Fruit fly (Drosophila melanogaster) whole organism, embryonic: ENCODE data around the gene Clk.
A peak's percentile ranks its signal among the peaks of the same experiment; 100 is the strongest.

Experiments
- Antp ChIP-seq: fragments of 200-800 bp; sonication (Bioruptor generic); optimal IDR thresholded peaks from 3 replicates; lab custom pipeline; 2016; ENCODE audit warnings: missing biosample characterization, missing genetic modification characterization
- CG10979 ChIP-seq: fragments of 200-800 bp; sonication (Bioruptor generic); optimal IDR thresholded peaks from 2 replicates; lab custom pipeline; 2018; ENCODE audit warnings: missing biosample characterization, mild to moderate bottlenecking, missing genetic modification characterization, moderate library complexity
- CG11504 ChIP-seq: fragments of 200-800 bp; sonication (Bioruptor generic); optimal IDR thresholded peaks from 3 replicates; lab custom pipeline; 2019; ENCODE audit warnings: missing biosample characterization, mild to moderate bottlenecking, missing genetic modification characterization, moderate library complexity
- CG11695 ChIP-seq: fragments of 200-800 bp; sonication (Bioruptor generic); IDR thresholded peaks from 3 replicates; pipeline ENCODE4 v1.3.6; 2022; ENCODE audit warnings: missing biosample characterization, missing genetic modification characterization
- CG12659 ChIP-seq: fragments of 200-800 bp; sonication (Bioruptor generic); optimal IDR thresholded peaks from 3 replicates; lab custom pipeline; 2017; ENCODE audit warnings: mild to moderate bottlenecking, missing biosample characterization, missing genetic modification reagents, missing genetic modification characterization
- CG13624 ChIP-seq: fragments of 200-800 bp; sonication (Bioruptor generic); optimal IDR thresholded peaks from 2 replicates; lab custom pipeline; 2016; ENCODE audit warnings: missing biosample characterization, missing genetic modification characterization
- CG13775 ChIP-seq: fragments of 200-800 bp; sonication (Bioruptor generic); optimal IDR thresholded peaks from 3 replicates; lab custom pipeline; 2017; ENCODE audit warnings: missing biosample characterization, mild to moderate bottlenecking, missing genetic modification characterization
- CG15479 ChIP-seq: fragments of 200-800 bp; sonication (Bioruptor generic); optimal IDR thresholded peaks from 3 replicates; lab custom pipeline; 2019; ENCODE audit warnings: missing biosample characterization, mild to moderate bottlenecking, missing genetic modification characterization, moderate library complexity
- CG1647 ChIP-seq: fragments of 200-800 bp; sonication (Bioruptor generic); optimal IDR thresholded peaks from 3 replicates; lab custom pipeline; 2016; ENCODE audit warnings: missing biosample characterization, missing genetic modification characterization
- CG17612 ChIP-seq: fragments of 200-800 bp; sonication (Bioruptor generic); IDR thresholded peaks from 2 replicates; pipeline ENCODE4 v1.3.6; 2022; ENCODE audit warnings: missing biosample characterization, missing genetic modification characterization
- CG1792 ChIP-seq: fragments of 200-800 bp; sonication (Bioruptor generic); optimal IDR thresholded peaks from 2 replicates; lab custom pipeline; 2016; ENCODE audit warnings: missing biosample characterization, missing genetic modification characterization
- CG2678 ChIP-seq: fragments of 200-800 bp; sonication (Bioruptor generic); optimal IDR thresholded peaks from 3 replicates; lab custom pipeline; 2019; ENCODE audit warnings: missing biosample characterization, mild to moderate bottlenecking, missing genetic modification characterization, moderate library complexity
- CG31224 ChIP-seq: fragments of 200-800 bp; sonication (Bioruptor generic); IDR thresholded peaks from 2 replicates; pipeline ENCODE4 v1.3.6; 2022; ENCODE audit warnings: missing biosample characterization, missing genetic modification characterization
- CG31388 ChIP-seq: fragments of 200-800 bp; sonication (Bioruptor generic); optimal IDR thresholded peaks from 2 replicates; lab custom pipeline; 2016; ENCODE audit warnings: missing biosample characterization, missing genetic modification characterization
- CG3726 ChIP-seq: fragments of 200-800 bp; sonication (Bioruptor generic); IDR thresholded peaks from 3 replicates; pipeline ENCODE4, ENCODE4 v1.3.6; 2022; ENCODE audit warnings: missing biosample characterization, missing genetic modification characterization
- CG43689 ChIP-seq: fragments of 200-800 bp; sonication (Bioruptor generic); IDR thresholded peaks from 2 replicates; pipeline ENCODE4 v1.3.6; 2022; ENCODE audit warnings: missing biosample characterization, missing genetic modification characterization
- CG4707 ChIP-seq: fragments of 200-800 bp; sonication (Bioruptor generic); optimal IDR thresholded peaks from 2 replicates; lab custom pipeline; 2018; ENCODE audit warnings: missing biosample characterization, mild to moderate bottlenecking, missing genetic modification characterization, moderate library complexity
- CG4854 ChIP-seq: fragments of 200-800 bp; sonication (Bioruptor generic); optimal IDR thresholded peaks from 2 replicates; lab custom pipeline; 2016; ENCODE audit warnings: missing biosample characterization, missing genetic modification characterization, inconsistent platforms
- CG8478 ChIP-seq: fragments of >200 bp; optimal IDR thresholded peaks from 2 replicates; lab custom pipeline; 2018
- CrebB ChIP-seq: fragments of 200-800 bp; sonication (Bioruptor generic); optimal IDR thresholded peaks from 3 replicates; lab custom pipeline; 2018; ENCODE audit warnings: missing biosample characterization, mild to moderate bottlenecking, missing genetic modification characterization
- HLHmδ ChIP-seq: fragments of 200-800 bp; sonication (Bioruptor generic); optimal IDR thresholded peaks from 2 replicates; lab custom pipeline; 2018; ENCODE audit warnings: missing biosample characterization, mild to moderate bottlenecking, missing genetic modification characterization, moderate library complexity
- Mes4 ChIP-seq: fragments of 200-800 bp; sonication (Bioruptor generic); optimal IDR thresholded peaks from 2 replicates; lab custom pipeline; 2016; ENCODE audit warnings: missing biosample characterization, missing genetic modification characterization
- PHDP ChIP-seq: fragments of 200-800 bp; sonication (Bioruptor generic); optimal IDR thresholded peaks from 3 replicates; lab custom pipeline; 2018; ENCODE audit warnings: missing biosample characterization, mild to moderate bottlenecking, missing genetic modification characterization, moderate library complexity
- Ptx1 ChIP-seq: fragments of 200-800 bp; sonication (Bioruptor generic); IDR thresholded peaks from 2 replicates; pipeline ENCODE4 v1.3.6; 2022; ENCODE audit warnings: missing biosample characterization, missing genetic modification characterization
- Sox102F ChIP-seq: fragments of 200-800 bp; sonication (Bioruptor generic); optimal IDR thresholded peaks from 2 replicates; lab custom pipeline; 2018; ENCODE audit warnings: missing biosample characterization, mild to moderate bottlenecking, missing genetic modification characterization, moderate library complexity
- Taf1 ChIP-seq: fragments of 200-800 bp; sonication (Bioruptor generic); IDR thresholded peaks from 2 replicates; pipeline ENCODE4 v1.3.6; 2022; ENCODE audit warnings: missing biosample characterization, missing genetic modification characterization
- abd-A ChIP-seq: fragments of 200-800 bp; sonication (Bioruptor generic); optimal IDR thresholded peaks from 3 replicates; lab custom pipeline; 2019; ENCODE audit warnings: missing biosample characterization, mild to moderate bottlenecking, missing genetic modification characterization, moderate library complexity
- bsh ChIP-seq, 2 experiments: fragments of 200-800 bp; sonication (Bioruptor generic); optimal IDR thresholded peaks; 2 replicates each; lab custom pipeline; 2017 to 2018; ENCODE audit warnings: mild to moderate bottlenecking in 2 of 2, missing biosample characterization in 2 of 2, missing genetic modification characterization in 2 of 2, moderate library complexity in 1 of 2
- caup ChIP-seq: fragments of 200-800 bp; sonication (Bioruptor generic); optimal IDR thresholded peaks from 3 replicates; lab custom pipeline; 2017; ENCODE audit warnings: missing biosample characterization, mild to moderate bottlenecking, missing genetic modification characterization, moderate library complexity; ENCODE audit not compliant: severe bottlenecking
- corto ChIP-seq: fragments of 200-800 bp; sonication (Bioruptor generic); optimal IDR thresholded peaks from 2 replicates; lab custom pipeline; 2016; ENCODE audit warnings: missing biosample characterization, mild to moderate bottlenecking, missing genetic modification characterization, moderate library complexity
- dm ChIP-seq: fragments of 200-800 bp; sonication (Bioruptor generic); optimal IDR thresholded peaks from 3 replicates; lab custom pipeline; 2016; ENCODE audit warnings: missing biosample characterization, missing genetic modification characterization
- ems ChIP-seq: fragments of 200-800 bp; sonication (Bioruptor generic); optimal IDR thresholded peaks from 3 replicates; lab custom pipeline; 2016; ENCODE audit warnings: missing biosample characterization, missing genetic modification characterization
- esg ChIP-seq: fragments of 200-800 bp; sonication (Bioruptor generic); conservative IDR thresholded peaks from 2 replicates; pipeline ENCODE4 v1.3.6; 2022; ENCODE audit warnings: missing biosample characterization, missing genetic modification characterization
- fd96Cb ChIP-seq: fragments of 200-800 bp; sonication (Bioruptor generic); optimal IDR thresholded peaks from 2 replicates; lab custom pipeline; 2018; ENCODE audit warnings: missing biosample characterization, mild to moderate bottlenecking, missing genetic modification characterization, moderate library complexity
- gsb ChIP-seq: fragments of 200-800 bp; sonication (Bioruptor generic); IDR thresholded peaks from 2 replicates; pipeline ENCODE4 v1.3.6; 2022; ENCODE audit warnings: missing biosample characterization, missing genetic modification characterization
- kni ChIP-seq: fragments of 200-800 bp; sonication (Bioruptor generic); optimal IDR thresholded peaks from 3 replicates; lab custom pipeline; 2017; ENCODE audit warnings: mild to moderate bottlenecking, missing biosample characterization, missing genetic modification reagents, missing genetic modification characterization
- luna ChIP-seq: fragments of 200-800 bp; sonication (Bioruptor generic); optimal IDR thresholded peaks from 2 replicates; lab custom pipeline; 2016; ENCODE audit warnings: missing biosample characterization, missing genetic modification characterization
- nerfin-2 ChIP-seq: fragments of 200-800 bp; sonication (Bioruptor generic); IDR thresholded peaks from 2 replicates; pipeline ENCODE4 v1.3.6; 2022; ENCODE audit warnings: missing biosample characterization, missing genetic modification characterization; ENCODE audit not compliant: partially characterized antibody
- nmo ChIP-seq: fragments of 200-800 bp; sonication (Bioruptor generic); optimal IDR thresholded peaks from 2 replicates; lab custom pipeline; 2018; ENCODE audit warnings: missing biosample characterization, mild to moderate bottlenecking, missing genetic modification characterization, moderate library complexity
- ranshi ChIP-seq: fragments of 200-800 bp; sonication (Bioruptor generic); IDR thresholded peaks from 2 replicates; pipeline ENCODE4 v1.3.6; 2022; ENCODE audit warnings: missing biosample characterization, missing genetic modification characterization
- rib ChIP-seq: fragments of 200-800 bp; sonication (Bioruptor generic); IDR thresholded peaks from 2 replicates; pipeline ENCODE4 v1.3.6; 2022; ENCODE audit warnings: missing biosample characterization, missing genetic modification characterization
- row ChIP-seq: fragments of 200-800 bp; sonication (Bioruptor generic); IDR thresholded peaks from 3 replicates; pipeline ENCODE4 v1.3.6; 2022; ENCODE audit warnings: missing biosample characterization, missing genetic modification characterization
- sc ChIP-seq, 3 experiments: fragments of >200 bp in 2 of 3; fragments of 200-800 bp in 1 of 3; sonication (Bioruptor generic) in 1 of 3; optimal IDR thresholded peaks; 2 replicates in 2 of 3; 3 replicates in 1 of 3; lab custom pipeline; 2017; ENCODE audit warnings: mild to moderate bottlenecking in 1 of 3, missing biosample characterization in 1 of 3, missing genetic modification characterization in 1 of 3, missing genetic modification reagents in 1 of 3
- sens ChIP-seq: fragments of 200-800 bp; sonication (Bioruptor generic); peaks from one replicate; lab custom pipeline; 2016; ENCODE audit warnings: missing biosample characterization, missing genetic modification characterization
- sens-2 ChIP-seq: fragments of 200-800 bp; sonication (Bioruptor generic); IDR thresholded peaks from 2 replicates; pipeline ENCODE4 v1.3.6; 2022; ENCODE audit warnings: missing biosample characterization, missing genetic modification characterization
- shn ChIP-seq: fragments of 200-800 bp; sonication (Bioruptor generic); optimal IDR thresholded peaks from 3 replicates; lab custom pipeline; 2016; ENCODE audit warnings: missing biosample characterization, missing genetic modification characterization
- stc ChIP-seq: fragments of 200-800 bp; sonication (Bioruptor generic); IDR thresholded peaks from 2 replicates; pipeline ENCODE4 v1.3.6; 2022; ENCODE audit warnings: missing biosample characterization, missing genetic modification characterization
- tgo ChIP-seq: fragments of 200-800 bp; sonication (Bioruptor generic); IDR thresholded peaks from 3 replicates; pipeline ENCODE4 v1.3.6; 2022; ENCODE audit warnings: missing biosample characterization, missing genetic modification characterization
- twi ChIP-seq: fragments of 200-800 bp; optimal IDR thresholded peaks from 2 replicates; lab custom pipeline; 2019; ENCODE audit warnings: missing biosample characterization, mild to moderate bottlenecking, missing genetic modification characterization, moderate library complexity
- unpg ChIP-seq: fragments of 200-800 bp; sonication (Bioruptor generic); optimal IDR thresholded peaks from 3 replicates; lab custom pipeline; 2018; ENCODE audit warnings: missing biosample characterization, mild to moderate bottlenecking, missing genetic modification characterization, moderate library complexity
- zen ChIP-seq: fragments of 200-800 bp; sonication (Bioruptor generic); optimal IDR thresholded peaks from 3 replicates; lab custom pipeline; 2018; ENCODE audit warnings: missing biosample characterization, mild to moderate bottlenecking, missing genetic modification characterization, moderate library complexity

Clk gene

DNA sequence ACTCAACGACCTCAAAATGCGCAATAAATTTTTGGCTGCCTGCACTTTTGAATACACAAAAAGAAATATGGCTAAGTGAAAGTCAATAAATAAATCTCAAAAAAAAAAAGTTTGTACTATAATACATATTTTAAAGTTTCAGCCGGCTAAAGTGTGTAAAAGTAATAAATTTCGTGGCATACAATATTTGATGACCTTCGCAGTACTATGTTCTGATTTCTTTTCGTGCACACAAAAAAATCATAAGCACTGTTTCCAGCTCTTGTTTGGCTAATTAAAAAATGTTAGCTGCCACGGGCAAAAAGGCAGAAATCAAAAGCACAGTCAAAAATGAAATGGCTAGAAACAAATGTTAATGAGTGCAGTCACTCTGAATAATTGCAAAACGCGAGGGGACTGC, 16.8 kb upstream of the Clk start (continued):
- TF ChIP-seq twi (tag; lab: Kevin White, UChicago): no peak
- TF ChIP-seq CG8478 (lab: Kevin White, UChicago): no peak
- TF ChIP-seq CG3726 (GFP tag; lab: Robert Waterston, UW): 0 out of 3 replicates have a peak, but pooled peaks have one; percentile 37
- TF ChIP-seq Mes4 (GFP tag; lab: Kevin White, UChicago): no peak
- peak; percentile 30 for TF ChIP-seq CG11504 (tag; lab: Kevin White, UChicago)
- no peak for TF ChIP-seq nerfin-2 (GFP tag; lab: Robert Waterston, UW)
- TF ChIP-seq HLHmδ (GFP tag; lab: Kevin White, UChicago): no peak
- peak; percentile 51 for TF ChIP-seq Sox102F (GFP tag; lab: Kevin White, UChicago)
- no peak for TF ChIP-seq gsb (GFP tag; lab: Robert Waterston, UW)
- TF ChIP-seq sens-2 (GFP tag; lab: Robert Waterston, UW): 0 out of 2 replicates have a peak, but pooled peaks have one; percentile 31
- TF ChIP-seq zen (tag; lab: Kevin White, UChicago): no peak
- TF ChIP-seq rib (GFP tag; lab: Robert Waterston, UW): no peak
- TF ChIP-seq stc: no peak
- no peak for TF ChIP-seq kni (GFP tag; lab: Kevin White, UChicago)
- peak; percentile 17; the same call in 1 of the 3 replicates for TF ChIP-seq tgo
- TF ChIP-seq sc (optimal IDR thresholded peaks at IDR 0.05; lab: Kevin White, UChicago): no peak
- no peak for TF ChIP-seq sc (GFP tag; optimal IDR thresholded peaks at IDR 0.05; lab: Kevin White, UChicago)
- TF ChIP-seq corto: peak; percentile 90
- no peak for TF ChIP-seq Taf1 (GFP tag; lab: Robert Waterston, UW)
- peak in 1 of 2 experiments; percentile 34 for TF ChIP-seq bsh (GFP tag; optimal IDR thresholded peaks at IDR 0.05; lab: Kevin White, UChicago)
- no peak for TF ChIP-seq CG10979 (tag; lab: Kevin White, UChicago)
- 0 out of 3 replicates have a peak, but pooled peaks have one; percentile 34 for TF ChIP-seq row
- TF ChIP-seq fd96Cb (tag; lab: Kevin White, UChicago): no peak
- TF ChIP-seq shn (GFP tag; lab: Kevin White, UChicago): no peak
- peak; percentile 35 for TF ChIP-seq sens (GFP tag; lab: Kevin White, UChicago)
- no peak for TF ChIP-seq CG15479 (GFP tag; lab: Kevin White, UChicago)
- TF ChIP-seq CrebB (tag; lab: Kevin White, UChicago): no peak
- TF ChIP-seq CG4707: no peak
- no peak for TF ChIP-seq CG13775 (GFP tag; lab: Kevin White, UChicago)
- TF ChIP-seq CG17612: no peak
- no peak for TF ChIP-seq CG1792 (GFP tag; lab: Kevin White, UChicago)
- TF ChIP-seq CG31224: no peak
- no peak for TF ChIP-seq ems (GFP tag; lab: Kevin White, UChicago)
- TF ChIP-seq CG1647: no peak
- no peak for TF ChIP-seq CG13624 (GFP tag; lab: Kevin White, UChicago)
- TF ChIP-seq abd-A (tag; lab: Kevin White, UChicago): no peak
- no peak for TF ChIP-seq CG31388 (GFP tag; lab: Kevin White, UChicago)
- peak; percentile 7 for TF ChIP-seq nmo (GFP tag; lab: Kevin White, UChicago)
- TF ChIP-seq ranshi (GFP tag; lab: Robert Waterston, UW): 0 out of 2 replicates have a peak, but pooled peaks have one; percentile 14
- TF ChIP-seq PHDP (tag; lab: Kevin White, UChicago): peak; percentile 16
- TF ChIP-seq CG4854 (GFP tag; lab: Kevin White, UChicago): no peak
- TF ChIP-seq dm (GFP tag; lab: Kevin White, UChicago): no peak
- TF ChIP-seq unpg (GFP tag; lab: Kevin White, UChicago): peak; percentile 35
- TF ChIP-seq caup (GFP tag; lab: Kevin White, UChicago): no peak
- no peak for TF ChIP-seq luna (GFP tag; lab: Kevin White, UChicago)
- TF ChIP-seq CG12659 (GFP tag; lab: Kevin White, UChicago): no peak
- TF ChIP-seq esg (GFP tag; lab: Robert Waterston, UW): no peak
- TF ChIP-seq Antp (GFP tag; lab: Kevin White, UChicago): no peak
- peak; percentile 36; the same call in 1 of the 2 replicates for TF ChIP-seq Ptx1 (GFP tag; lab: Robert Waterston, UW)
- TF ChIP-seq CG2678 (tag; lab: Kevin White, UChicago): peak; percentile 5
- 0 out of 3 replicates have a peak, but pooled peaks have one; percentile 9 for TF ChIP-seq CG11695 (GFP tag; lab: Robert Waterston, UW)
- no peak for TF ChIP-seq CG43689 (GFP tag; lab: Robert Waterston, UW)
